Fruit fly (Drosophila melanogaster): Measurements from ENCODE around the gene PCNA2.

DNA sequence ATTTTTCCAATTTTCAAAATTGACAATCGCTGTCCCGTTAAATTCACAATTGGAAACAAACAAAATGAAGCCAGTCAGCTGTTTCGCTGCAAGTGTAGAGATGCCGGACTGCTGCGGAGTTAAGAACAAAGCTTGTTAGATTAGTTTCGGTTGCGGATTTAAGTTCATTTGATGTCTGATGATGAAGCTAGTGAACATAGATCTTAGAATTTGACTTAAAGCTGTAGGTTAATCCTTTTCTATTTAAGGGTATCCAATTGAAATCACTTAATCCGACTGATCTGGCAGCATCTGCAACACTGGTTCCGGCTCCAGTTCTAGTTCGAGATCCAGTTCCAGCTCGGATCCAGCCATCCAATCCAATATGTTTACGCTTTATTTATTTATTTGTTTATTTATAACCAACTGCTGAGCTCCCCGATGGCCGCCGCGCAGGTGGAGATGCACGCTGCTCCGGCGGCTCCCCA lies at the start of gene PCNA2, which contains the start of gene CG10366:
- TF ChIP-seq psq (optimal IDR thresholded peaks at IDR 0.05) (no peak), pan (optimal IDR thresholded peaks at IDR 0.05) (no peak), usp (GFP tag; optimal IDR thresholded peaks at IDR 0.05) (no peak), Dll (optimal IDR thresholded peaks at IDR 0.05) (no peak), CG8478 (optimal IDR thresholded peaks at IDR 0.05) (no peak)

Data from whole organism.